Fruit fly (Drosophila melanogaster) S2 (cell line): ENCODE data around the gene CG6066.

Experiments used
- CG8478 ChIP-seq: fragments of >200 bp; optimal IDR thresholded peaks from 2 replicates; lab custom pipeline; 2018
- CTCF ChIP-seq, 2 experiments: fragments of >200 bp; optimal IDR thresholded peaks; 2 replicates each; lab custom pipeline; 2018

Gene CG6066

DNA sequence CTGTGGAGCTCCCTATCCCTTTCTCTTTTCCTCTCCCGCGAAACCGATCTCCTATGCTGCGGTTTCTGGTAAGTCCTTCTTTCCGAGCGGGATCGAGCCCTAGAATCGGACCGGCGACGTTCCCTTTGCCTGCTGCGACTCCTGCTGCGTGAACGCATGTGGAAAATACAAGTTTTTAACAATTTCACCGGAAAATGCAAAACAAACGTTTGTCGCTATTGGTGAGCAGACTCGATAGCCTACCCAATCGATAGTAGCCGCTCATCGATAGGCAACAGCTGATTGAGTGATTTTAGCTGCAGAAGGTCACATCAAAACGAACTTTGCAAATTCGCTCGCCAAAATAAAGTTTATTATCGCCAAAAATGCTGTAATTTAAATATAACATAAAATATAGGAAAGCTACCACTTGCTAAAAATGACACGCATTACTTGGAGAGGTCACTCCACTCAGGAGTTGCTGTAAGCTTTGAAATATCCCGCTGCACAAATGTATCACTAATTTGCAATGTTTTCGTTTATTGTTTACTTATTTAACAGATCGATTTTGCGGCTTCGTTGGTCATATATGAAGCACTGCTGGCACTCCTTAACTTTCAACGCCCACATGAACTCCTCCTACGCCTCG is at the start of gene CG6066, which contains the start of gene CG5880:
TSS of gene CG6066 (minus strand) at position 243 of the 628 bp plus-strand sequence.
TSS of gene CG5880 (plus strand) at position 281 of the 628 bp plus-strand sequence.
- TF ChIP-seq CG8478 (lab: Kevin White, UChicago) (no peak), CTCF (optimal IDR thresholded peaks at IDR 0.05; lab: Kevin White, UChicago) (peak in 1 of 2 experiments; percentile 0)

DNA sequence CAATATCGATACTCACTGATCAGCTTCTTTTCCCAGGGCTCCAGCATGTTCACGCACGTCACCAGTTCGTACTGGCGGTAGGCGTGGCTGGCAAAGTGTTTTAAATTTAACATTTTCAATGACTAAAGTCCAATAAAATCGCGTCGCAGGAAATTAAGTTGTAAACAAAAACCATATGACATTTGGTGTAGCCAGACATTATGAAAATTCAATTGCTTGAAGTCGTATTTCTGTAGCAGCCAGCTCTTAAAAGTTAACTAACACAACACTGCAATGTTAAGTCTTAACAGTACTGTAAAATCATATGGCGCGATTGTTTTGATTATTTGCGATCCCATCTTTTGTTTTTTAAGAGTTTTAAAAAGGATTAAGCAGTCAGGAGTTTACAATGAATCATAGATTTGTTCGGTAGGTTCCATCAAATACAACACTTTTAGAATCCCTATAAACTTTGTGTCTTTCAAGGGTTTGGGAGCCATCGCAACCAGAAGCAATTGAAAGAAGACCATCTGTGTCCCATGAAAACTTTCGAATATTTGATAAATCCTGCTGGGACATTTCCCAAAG is 49.0 kb upstream of the CG6066 start, which contains the start of the genes CG34293 and spn-D:
TSS of gene CG34293 (minus strand) at position 160 of the 567 bp plus-strand sequence.
TSS of gene spn-D (plus strand) at position 301 of the 567 bp plus-strand sequence.
- no peak for TF ChIP-seq CTCF (optimal IDR thresholded peaks at IDR 0.05; lab: Kevin White, UChicago)
- TF ChIP-seq CG8478 (lab: Kevin White, UChicago), result no peak

DNA sequence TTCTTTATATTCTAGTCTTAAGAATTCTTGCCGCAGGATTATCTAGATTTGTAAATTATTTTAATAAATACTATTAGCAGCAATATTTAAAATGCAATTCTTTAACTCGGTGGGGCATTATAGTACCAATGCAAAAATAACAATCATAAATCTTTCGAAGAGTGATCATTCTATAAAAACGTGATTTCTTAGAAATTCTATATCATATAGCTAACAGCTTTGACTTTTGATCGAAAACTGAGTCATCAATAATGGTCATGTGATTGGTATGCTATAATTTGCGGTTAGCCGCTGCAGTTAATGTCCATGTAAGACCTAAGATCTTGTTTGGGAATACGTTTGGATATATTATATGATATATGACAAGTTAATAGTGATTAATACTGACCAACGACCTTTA is 46.3 kb upstream of the CG6066 start, which contains the start of gene ppk31:
TSS of gene ppk31 (plus strand) at position 301 of the 400 bp plus-strand sequence.
- TF ChIP-seq CG8478 (lab: Kevin White, UChicago) (no peak), CTCF (optimal IDR thresholded peaks at IDR 0.05; lab: Kevin White, UChicago) (no peak)

DNA sequence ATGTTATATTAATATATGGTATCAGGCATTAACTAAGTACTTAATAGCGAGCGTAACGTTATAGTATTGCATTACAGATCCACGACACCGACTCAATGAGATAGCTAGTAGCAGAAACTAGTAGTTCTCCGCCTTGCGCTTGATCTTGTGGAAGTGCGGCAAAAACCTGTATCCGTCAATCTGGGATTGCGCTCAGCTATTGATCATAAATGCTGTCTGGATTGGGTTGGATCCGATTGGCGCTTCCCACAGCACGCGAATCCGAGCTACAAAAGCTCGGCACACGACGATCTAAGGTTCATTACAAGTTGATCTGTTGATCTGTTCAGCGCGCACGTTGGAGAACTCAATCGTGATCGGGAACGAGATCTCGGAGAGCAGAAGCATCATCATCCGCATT is 44.4 kb upstream of the CG6066 start, which contains the start of gene CG5909:
TSS of gene CG5909 (plus strand) at position 301 of the 400 bp plus-strand sequence.
- no peak for TF ChIP-seq CTCF (optimal IDR thresholded peaks at IDR 0.05; lab: Kevin White, UChicago)
- no peak for TF ChIP-seq CG8478 (lab: Kevin White, UChicago)

DNA sequence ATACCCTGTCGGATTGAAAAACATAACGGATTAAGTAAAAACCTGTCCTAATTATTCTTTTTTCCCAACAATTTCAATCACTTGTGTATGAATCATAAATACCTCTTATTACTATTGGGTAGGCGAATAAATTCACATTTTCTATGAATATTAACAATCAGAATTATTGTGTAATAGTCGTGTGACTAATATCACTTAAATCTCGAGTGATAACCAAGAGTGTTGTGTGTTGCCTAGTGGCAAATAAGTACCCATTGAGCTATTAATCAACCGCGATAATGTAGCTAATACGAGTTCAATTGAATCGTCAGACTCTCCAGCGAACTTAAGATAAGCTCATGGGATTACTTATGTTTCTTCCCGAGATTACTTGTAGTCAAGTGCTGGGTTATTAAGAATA is 43.4 kb upstream of the CG6066 start:
- TF ChIP-seq CG8478 (lab: Kevin White, UChicago) (no peak), CTCF (optimal IDR thresholded peaks at IDR 0.05; lab: Kevin White, UChicago) (no peak)

DNA sequence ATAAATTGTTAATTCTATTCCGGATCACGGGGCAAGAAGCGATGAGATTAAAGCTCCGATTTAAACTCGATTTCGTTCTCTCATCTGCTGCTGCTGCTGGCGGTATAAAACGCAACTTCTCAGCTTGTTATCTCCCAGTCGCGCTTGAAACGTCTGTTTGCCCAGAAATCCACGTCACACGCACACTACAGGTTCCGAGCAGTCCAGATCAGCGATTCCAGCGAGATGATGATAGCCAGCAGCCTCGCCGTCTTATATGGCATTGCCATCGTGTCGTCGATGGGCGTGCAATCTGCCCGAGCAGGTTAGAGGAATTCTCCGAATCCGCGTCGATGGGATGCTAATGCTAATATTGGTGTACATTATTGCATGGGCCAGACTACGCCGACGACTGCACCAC is 41.3 kb upstream of the CG6066 start, which contains the start of gene grass:
TSS of gene grass (plus strand) at position 135 of the 400 bp plus-strand sequence.
- no peak for TF ChIP-seq CTCF (optimal IDR thresholded peaks at IDR 0.05; lab: Kevin White, UChicago)
- TF ChIP-seq CG8478 (lab: Kevin White, UChicago), result no peak

DNA sequence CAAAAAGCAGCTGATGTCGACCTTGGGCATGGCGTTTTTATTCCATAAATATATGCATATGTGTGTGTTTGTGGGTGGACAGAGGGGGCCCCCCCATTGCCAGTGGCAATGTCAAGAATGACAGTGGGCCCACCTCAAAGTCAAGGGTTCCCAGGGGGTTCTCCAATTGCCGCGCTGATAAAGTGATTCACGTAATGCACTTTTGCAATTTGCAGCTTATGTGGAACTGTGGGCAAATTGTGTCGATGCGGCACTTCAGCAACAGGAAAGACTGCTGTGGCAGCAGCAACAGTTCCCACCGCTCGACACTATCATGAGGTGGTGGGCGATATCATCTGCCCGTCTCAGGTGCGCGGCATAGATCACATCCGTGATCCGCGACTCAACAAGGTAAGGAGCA is 37.5 kb upstream of the CG6066 start:
- TF ChIP-seq CG8478 (lab: Kevin White, UChicago) (no peak), CTCF (optimal IDR thresholded peaks at IDR 0.05; lab: Kevin White, UChicago) (no peak)

DNA sequence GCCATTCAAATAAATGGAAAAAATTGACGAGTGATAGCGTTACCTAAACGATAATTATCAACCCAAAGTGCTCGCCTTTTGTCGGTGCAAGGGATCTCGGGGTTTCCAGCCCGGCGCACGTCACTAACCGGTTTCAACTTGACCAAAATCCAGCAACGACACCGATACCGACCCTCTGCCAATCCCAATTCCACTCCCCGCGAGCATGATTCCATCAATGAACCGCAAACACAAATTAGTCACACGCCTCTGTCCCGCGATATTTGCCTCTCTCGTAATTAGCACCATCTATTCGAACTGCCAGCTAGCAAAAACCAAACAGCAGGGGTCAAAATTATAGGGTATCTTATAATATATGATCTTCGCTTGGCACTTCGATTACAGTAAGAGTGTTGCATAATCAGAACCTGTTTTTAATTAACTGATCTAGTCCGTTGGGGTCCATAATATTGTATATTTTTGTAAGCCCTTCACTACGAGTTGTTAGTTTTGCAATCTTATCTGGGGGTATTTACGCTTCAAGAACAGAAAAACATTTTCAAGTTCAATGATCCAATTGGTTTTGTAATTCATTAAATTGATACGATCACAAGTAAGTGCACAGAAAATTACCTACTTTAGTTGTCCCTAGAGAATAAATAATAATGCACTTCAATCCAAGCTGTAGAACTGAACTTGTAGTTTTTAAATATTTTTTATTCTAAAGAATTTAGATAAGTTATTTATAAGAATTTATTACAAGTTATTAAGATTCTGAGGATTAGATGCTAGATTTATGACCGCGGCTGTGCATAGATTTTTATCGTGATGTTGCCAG is 36.8 kb upstream of the CG6066 start:
- TF ChIP-seq CTCF (optimal IDR thresholded peaks at IDR 0.05; lab: Kevin White, UChicago) (no peak), CG8478 (lab: Kevin White, UChicago) (no peak)

DNA sequence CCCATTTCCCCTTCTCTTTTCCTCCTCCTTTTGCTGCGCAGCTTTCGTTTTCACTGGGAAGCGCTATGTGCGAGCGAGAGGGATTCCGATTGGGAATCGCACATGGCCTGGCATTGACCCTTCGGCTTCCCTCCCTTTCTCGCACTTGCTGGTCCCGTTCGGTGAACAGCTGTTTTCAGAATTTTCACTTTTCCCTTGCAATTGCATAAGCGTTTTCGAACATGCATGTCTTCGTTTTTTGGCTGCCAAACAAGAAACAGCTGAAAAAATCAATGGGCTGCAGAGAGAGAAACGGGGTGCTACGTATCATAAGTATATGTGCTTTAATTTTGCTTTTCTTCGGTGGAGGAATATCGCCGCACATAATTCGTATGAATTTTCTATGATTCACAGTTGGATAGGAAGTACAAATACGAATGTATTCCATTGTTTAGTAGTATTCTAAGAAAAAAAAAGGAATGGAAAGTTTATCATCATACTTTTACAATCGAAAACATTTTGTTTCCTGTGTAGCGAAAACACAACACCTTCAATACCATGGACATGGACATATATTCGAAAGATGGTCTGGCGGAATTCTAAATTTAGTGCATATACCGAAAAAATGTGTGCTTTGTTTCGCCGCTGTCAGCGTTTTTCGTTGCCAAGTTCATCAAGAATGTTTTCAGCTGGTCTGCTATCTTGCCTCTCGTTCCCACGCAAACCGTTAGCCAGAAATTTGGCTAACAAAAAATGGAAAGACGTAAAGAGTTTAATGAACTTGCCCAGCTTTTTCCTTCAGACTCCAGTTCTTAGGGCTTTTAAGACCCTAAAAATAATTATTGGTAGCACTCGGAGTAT is 35.8 kb upstream of the CG6066 start:
- TF ChIP-seq CG8478 (lab: Kevin White, UChicago) (no peak), CTCF (optimal IDR thresholded peaks at IDR 0.05; lab: Kevin White, UChicago) (no peak)

DNA sequence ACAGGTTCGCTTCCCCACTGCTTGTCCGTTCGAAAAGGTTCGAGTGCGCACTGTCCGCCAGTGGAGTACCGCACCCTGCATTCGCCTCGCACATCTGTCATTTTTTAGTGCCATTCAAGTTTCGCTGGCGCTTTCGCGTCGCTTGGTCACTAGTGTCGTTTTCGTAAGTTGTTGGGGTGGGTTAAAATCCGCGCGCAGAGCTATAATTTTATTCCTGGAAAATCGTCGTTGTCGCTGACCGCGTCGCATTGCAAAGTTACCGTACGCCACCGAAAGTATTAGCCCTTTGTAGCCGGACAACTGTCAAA is 35.0 kb upstream of the CG6066 start, which contains the start of gene Men-b:
TSS of gene Men-b (plus strand) at position 147 of the 308 bp plus-strand sequence.
- TF ChIP-seq CG8478 (lab: Kevin White, UChicago) (no peak), CTCF (optimal IDR thresholded peaks at IDR 0.05; lab: Kevin White, UChicago) (peak; percentile 79 to 80)

DNA sequence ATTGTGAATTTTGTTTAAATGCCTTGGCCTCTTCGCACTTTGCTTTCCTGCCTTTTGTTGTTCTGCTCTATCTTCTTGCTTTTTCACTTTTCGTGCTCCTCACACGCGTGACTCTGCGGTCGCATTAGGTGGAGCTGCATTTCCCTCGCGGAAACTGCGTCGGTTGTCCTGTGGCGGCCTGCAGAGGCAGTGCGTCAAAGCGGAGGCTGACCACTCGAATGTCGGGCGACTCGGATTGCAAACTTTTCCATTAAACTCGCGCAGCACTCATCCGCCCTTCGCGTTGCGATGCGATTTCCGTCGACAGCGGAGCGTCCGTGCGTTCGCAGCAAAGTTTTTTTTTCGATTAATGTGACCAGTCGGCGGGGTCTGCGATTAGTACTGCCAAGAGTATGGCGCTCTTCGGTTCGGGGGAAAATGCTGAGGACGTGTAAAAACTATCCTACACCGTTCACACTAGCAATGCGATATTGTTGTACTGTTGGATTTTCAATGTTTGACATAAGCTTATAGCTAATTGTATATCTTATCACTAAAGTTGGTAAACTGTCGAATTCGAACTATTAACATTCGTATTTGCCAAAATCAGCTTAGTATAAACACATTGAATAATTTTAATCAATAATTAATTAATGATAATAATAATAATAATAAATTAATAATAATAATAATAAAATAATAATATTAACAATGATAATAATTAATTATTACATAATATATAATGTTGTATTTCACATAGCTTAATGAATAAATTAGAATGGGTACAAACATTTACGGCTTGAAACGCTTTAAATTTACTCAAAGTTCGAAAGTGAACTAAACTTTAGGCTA is 34.4 kb upstream of the CG6066 start, which contains the start of gene CG6051:
TSS of gene CG6051 (minus strand) at position 385 of the 831 bp plus-strand sequence.
- TF ChIP-seq CTCF (optimal IDR thresholded peaks at IDR 0.05; lab: Kevin White, UChicago), result peak; percentile 26 to 44
- no peak for TF ChIP-seq CG8478 (lab: Kevin White, UChicago)

DNA sequence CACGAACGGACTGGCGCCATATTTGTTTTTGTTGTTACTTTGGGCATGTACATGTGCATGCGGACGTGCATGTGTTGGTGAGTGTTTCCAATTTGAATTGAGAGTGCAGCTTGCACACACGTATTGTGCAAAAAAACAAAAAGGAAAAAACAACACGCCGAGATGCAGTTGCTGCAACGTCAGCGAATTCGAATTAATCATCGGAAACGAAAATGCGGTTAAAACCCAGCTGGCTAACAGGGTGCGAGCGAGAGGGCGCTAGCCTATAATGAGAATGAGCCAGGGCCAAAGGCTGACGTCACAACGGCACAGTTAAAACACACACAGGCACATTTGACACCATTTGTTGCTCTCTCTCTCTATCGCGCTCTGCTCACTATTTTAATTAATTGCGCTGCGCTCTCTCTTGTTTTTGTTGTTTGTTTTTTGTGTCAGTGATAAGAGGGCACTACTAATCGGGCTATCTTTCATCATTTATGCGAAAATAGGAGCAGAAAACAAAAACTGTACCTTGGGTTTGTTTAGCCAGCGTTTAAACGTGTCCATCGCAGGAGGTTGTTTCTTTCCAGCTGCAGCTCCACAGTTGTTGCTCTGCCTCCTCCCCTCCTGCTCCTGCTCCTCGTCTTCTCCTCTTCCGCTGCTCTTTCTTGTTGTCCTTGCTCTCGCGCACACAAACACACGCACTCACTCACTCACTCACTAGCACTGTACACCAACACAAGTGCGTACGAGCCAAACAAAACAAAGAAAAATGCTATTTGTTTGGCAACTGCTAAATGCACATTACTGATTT is 33.6 kb upstream of the CG6066 start:
- TF ChIP-seq CG8478 (lab: Kevin White, UChicago) (no peak), CTCF (optimal IDR thresholded peaks at IDR 0.05; lab: Kevin White, UChicago) (no peak)
